Fruit fly (Drosophila melanogaster): ENCODE data around the gene CG42818.
A peak's percentile ranks its signal among the peaks of the same experiment; 100 is the strongest.

Gene CG42818

dm6 chr2L:16281419-16282076 is 39.8 kb downstream of the CG42818 start (continued):
- TF ChIP-seq CG34224 (GFP tag; IDR thresholded peaks at IDR 0.05; ENCODE audit: partially characterized antibody) (no peak), Dip2 (GFP tag; IDR thresholded peaks at IDR 0.05) (no peak), CG6791 (GFP tag; IDR thresholded peaks at IDR 0.05; ENCODE audit: partially characterized antibody) (no peak), jumu (GFP tag; optimal IDR thresholded peaks at IDR 0.05) (no peak), sob (GFP tag; IDR thresholded peaks at IDR 0.05) (no peak), HLHmδ (GFP tag; optimal IDR thresholded peaks at IDR 0.05) (peak; percentile 35), CG15696 (tag; optimal IDR thresholded peaks at IDR 0.05) (peak; percentile 8), CG9727 (GFP tag; optimal IDR thresholded peaks at IDR 0.05) (no peak), CoRest (tag; optimal IDR thresholded peaks at IDR 0.05) (peak; percentile 36), fd96Cb (tag; optimal IDR thresholded peaks at IDR 0.05) (no peak), CG13424 (tag; optimal IDR thresholded peaks at IDR 0.05) (peak; percentile 35), Med (GFP tag) (peak; percentile 46), z (GFP tag; IDR thresholded peaks at IDR 0.05) (peak; percentile 14; the same call in 1 of the 3 replicates), CG10267 (tag; optimal IDR thresholded peaks at IDR 0.05) (peak; percentile 8), rib (GFP tag; IDR thresholded peaks at IDR 0.05) (peak; percentile 14; the same call in 1 of the 2 replicates), CG18262 (tag; optimal IDR thresholded peaks at IDR 0.05) (peak; percentile 39), CG6813 (GFP tag; optimal IDR thresholded peaks at IDR 0.05) (no peak), CG32532 (GFP tag; IDR thresholded peaks at IDR 0.05) (no peak), CG10366 (GFP tag; IDR thresholded peaks at IDR 0.05) (no peak), CG33557 (GFP tag; optimal IDR thresholded peaks at IDR 0.05) (peak; percentile 38), vvl (GFP tag; IDR thresholded peaks at IDR 0.05) (peak; percentile 22; the same call in 1 of the 2 replicates), lola (GFP tag; optimal IDR thresholded peaks at IDR 0.05) (peak in 1 of 3 experiments; percentile 52), CG31224 (GFP tag; IDR thresholded peaks at IDR 0.05) (no peak), CG15601 (tag; optimal IDR thresholded peaks at IDR 0.05) (peak; percentile 16), CG10431 (GFP tag; optimal IDR thresholded peaks at IDR 0.05) (no peak), CG4707 (GFP tag; optimal IDR thresholded peaks at IDR 0.05) (no peak), CG11398 (GFP tag; optimal IDR thresholded peaks at IDR 0.05) (no peak), grau (tag; optimal IDR thresholded peaks at IDR 0.05) (peak; percentile 92), hkb (optimal IDR thresholded peaks at IDR 0.05) (no peak), hkb (GFP tag; IDR thresholded peaks at IDR 0.05) (no peak), CG10979 (tag; optimal IDR thresholded peaks at IDR 0.05) (peak; percentile 11), Blimp-1 (GFP tag; optimal IDR thresholded peaks at IDR 0.05) (peak; percentile 13), CG16813 (GFP tag; IDR thresholded peaks at IDR 0.05; ENCODE audit: partially characterized antibody) (no peak), Dek (tag; optimal IDR thresholded peaks at IDR 0.05) (no peak), CG10147 (GFP tag; optimal IDR thresholded peaks at IDR 0.05) (no peak), CG1647 (GFP tag; optimal IDR thresholded peaks at IDR 0.05) (no peak), Doc2 (GFP tag; IDR thresholded peaks at IDR 0.05) (no peak)

dm6 chr2L:16282077-16282471 is 40.3 kb downstream of the CG42818 start:
- no peak for TF ChIP-seq aop (GFP tag; IDR thresholded peaks at IDR 0.05)
- 0 out of 4 replicates have a peak, but pooled peaks have one; percentile 23 for TF ChIP-seq chinmo (GFP tag; IDR thresholded peaks at IDR 0.05; ENCODE audit: partially characterized antibody)
- TF ChIP-seq pfk (GFP tag; optimal IDR thresholded peaks at IDR 0.05): peak; percentile 24
- TF ChIP-seq al (GFP tag; IDR thresholded peaks at IDR 0.05): no peak
- TF ChIP-seq crol (GFP tag; IDR thresholded peaks at IDR 0.05): peak; percentile 44
- TF ChIP-seq D (optimal IDR thresholded peaks at IDR 0.05): peak; percentile 58
- no peak for TF ChIP-seq D (GFP tag; optimal IDR thresholded peaks at IDR 0.05)
- no peak for TF ChIP-seq tap (tag; optimal IDR thresholded peaks at IDR 0.05)
- TF ChIP-seq ro (GFP tag; IDR thresholded peaks at IDR 0.05): no peak
- TF ChIP-seq twi (tag; optimal IDR thresholded peaks at IDR 0.05): peak; percentile 82
- TF ChIP-seq CG10654 (GFP tag; optimal IDR thresholded peaks at IDR 0.05): no peak
- TF ChIP-seq jing (GFP tag; optimal IDR thresholded peaks at IDR 0.05): no peak
- TF ChIP-seq CG17328 (GFP tag; IDR thresholded peaks at IDR 0.05): no peak
- no peak for TF ChIP-seq Blimp-1 (GFP tag; optimal IDR thresholded peaks at IDR 0.05)
- no peak for TF ChIP-seq pros (GFP tag; optimal IDR thresholded peaks at IDR 0.05)
- no peak for TF ChIP-seq C15 (GFP tag; IDR thresholded peaks at IDR 0.05)
